Worm (Caenorhabditis elegans): ENCODE results near the gene Y53G8AR.5.

Y53G8AR.5 gene

DNA sequence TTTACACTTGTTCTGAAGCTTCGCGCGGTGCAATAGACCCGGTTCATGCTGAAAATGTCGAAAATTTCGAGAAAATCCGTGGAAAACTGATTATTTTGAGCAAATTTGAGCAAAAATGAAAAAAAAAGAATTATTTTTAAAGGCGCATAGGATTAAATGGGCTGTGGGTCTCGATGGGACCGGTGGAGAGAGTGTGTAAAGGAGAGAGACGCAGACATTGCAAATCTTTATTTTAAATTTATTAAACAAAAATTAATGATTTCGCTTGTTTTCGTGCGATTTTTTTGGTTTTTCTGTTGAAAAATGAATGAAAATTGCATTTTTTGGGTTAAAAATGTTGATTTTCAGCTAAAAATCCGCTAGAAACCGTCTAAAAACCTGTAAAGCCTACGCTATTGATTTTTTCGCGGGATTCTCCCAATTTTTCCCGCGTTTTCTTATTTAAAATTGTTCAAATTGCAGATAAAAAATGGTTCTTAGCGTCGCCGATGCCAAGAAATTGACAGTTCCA, 2.9 kb upstream of the Y53G8AR.5 start, which contains the start of the genes Y53G8AR.8 and Y53G8AR.6:
Y53G8AR.8 (minus strand) TSS at position 48 of the 511 bp plus-strand sequence.
Y53G8AR.6 (plus strand) TSS at position 461 of the 511 bp plus-strand sequence.
- TF ChIP-seq egl-5 (tag; optimal IDR thresholded peaks at IDR 0.05) = no peak
- TF ChIP-seq lin-15B (tag; optimal IDR thresholded peaks at IDR 0.05) = peak; percentile 3
- TF ChIP-seq tbx-2 (tag; optimal IDR thresholded peaks at IDR 0.05) = no peak
- peak; percentile 44 for TF ChIP-seq nfya-1 (tag; optimal IDR thresholded peaks at IDR 0.05; ENCODE audit: insufficient read depth)
- TF ChIP-seq pha-4 (tag; optimal IDR thresholded peaks at IDR 0.05) = peak; percentile 46
- peak; percentile 6 for TF ChIP-seq hmg-11 (tag; optimal IDR thresholded peaks at IDR 0.05)

DNA sequence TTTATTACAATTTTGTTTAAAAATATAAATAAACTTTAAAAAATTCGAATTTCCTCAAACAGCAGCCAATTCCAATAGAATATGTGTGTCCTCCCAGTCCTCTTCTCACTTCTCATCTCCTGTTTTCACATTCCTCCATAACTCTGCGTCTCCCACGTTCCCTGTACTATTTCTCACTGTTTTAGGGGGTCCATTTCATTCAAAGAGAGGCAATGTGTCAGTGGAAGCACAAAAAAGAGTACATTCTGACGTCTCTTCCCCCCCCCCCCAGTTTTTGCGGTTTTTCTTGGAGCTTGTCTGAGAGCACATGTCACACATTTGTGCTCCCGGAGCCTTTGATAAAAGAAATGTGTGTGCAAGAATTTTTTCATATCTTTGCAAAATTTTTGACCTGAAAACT, 7.3 kb downstream of the Y53G8AR.5 start:
- TF ChIP-seq ceh-28 (tag; optimal IDR thresholded peaks at IDR 0.05) (no peak), lin-39 (tag; optimal IDR thresholded peaks at IDR 0.05) (peak; percentile 51), nhr-25 (tag; optimal IDR thresholded peaks at IDR 0.05) (no peak), nfya-1 (tag; optimal IDR thresholded peaks at IDR 0.05; ENCODE audit: insufficient read depth) (peak; percentile 47), hmg-11 (tag; optimal IDR thresholded peaks at IDR 0.05) (no peak), egl-5 (tag; optimal IDR thresholded peaks at IDR 0.05) (peak; percentile 71)

DNA sequence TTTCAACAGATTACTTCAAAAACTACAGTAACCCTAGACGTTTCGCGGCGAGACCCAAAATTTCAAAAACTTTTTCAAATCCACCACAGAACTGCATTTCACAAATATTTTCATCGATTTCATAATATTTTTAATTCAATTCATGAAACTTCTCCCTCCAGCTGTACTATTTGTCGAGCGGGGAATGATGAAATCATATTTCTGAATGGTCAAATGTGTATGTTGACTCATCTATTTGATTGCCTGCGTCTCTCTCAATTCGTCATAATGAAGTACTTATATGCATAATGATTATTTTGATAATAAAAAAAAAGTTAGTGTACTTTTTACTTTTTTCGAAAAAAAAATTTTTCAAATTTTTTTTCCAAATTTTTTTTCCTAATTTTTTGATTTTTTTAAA, 9.1 kb downstream of the Y53G8AR.5 start:
- no peak for TF ChIP-seq daf-12 (tag; optimal IDR thresholded peaks at IDR 0.05)
- no peak for TF ChIP-seq ceh-82 (tag; optimal IDR thresholded peaks at IDR 0.05)
- peak; percentile 58 for TF ChIP-seq jun-1 (tag; optimal IDR thresholded peaks at IDR 0.05)
- TF ChIP-seq nhr-237 (tag; optimal IDR thresholded peaks at IDR 0.05) = no peak
- no peak for TF ChIP-seq tbx-2 (tag; optimal IDR thresholded peaks at IDR 0.05)
- no peak for TF ChIP-seq ZK546.5 (tag; optimal IDR thresholded peaks at IDR 0.05)
- peak; percentile 33 for TF ChIP-seq pqm-1 (tag; optimal IDR thresholded peaks at IDR 0.05)
- no peak for TF ChIP-seq lin-39 (tag; optimal IDR thresholded peaks at IDR 0.05)
- no peak for TF ChIP-seq elt-2 (tag; optimal IDR thresholded peaks at IDR 0.05)
- no peak for TF ChIP-seq unc-62 (GFP tag; optimal IDR thresholded peaks at IDR 0.05)
- TF ChIP-seq nhr-25 (tag; optimal IDR thresholded peaks at IDR 0.05) = no peak
- TF ChIP-seq ceh-9 (tag; optimal IDR thresholded peaks at IDR 0.05) = no peak
- no peak for TF ChIP-seq egl-5 (tag; optimal IDR thresholded peaks at IDR 0.05)
- no peak for TF ChIP-seq skn-1 (tag; optimal IDR thresholded peaks at IDR 0.05)
- no peak for TF ChIP-seq nhr-28 (tag; optimal IDR thresholded peaks at IDR 0.05)
- no peak for TF ChIP-seq elt-1 (tag; optimal IDR thresholded peaks at IDR 0.05)
- TF ChIP-seq sea-2 (GFP tag; optimal IDR thresholded peaks at IDR 0.05) = no peak
- no peak for TF ChIP-seq nhr-12 (tag; optimal IDR thresholded peaks at IDR 0.05)
- no peak for TF ChIP-seq nhr-43 (tag; optimal IDR thresholded peaks at IDR 0.05; ENCODE audit: poor library complexity, severe bottlenecking)
- TF ChIP-seq mdl-1 (tag; optimal IDR thresholded peaks at IDR 0.05) = no peak
- peak; percentile 41 for TF ChIP-seq fos-1 (tag; optimal IDR thresholded peaks at IDR 0.05)
- TF ChIP-seq fkh-10 (GFP tag; optimal IDR thresholded peaks at IDR 0.05) = no peak
- TF ChIP-seq fkh-2 (tag; optimal IDR thresholded peaks at IDR 0.05) = no peak
- no peak for TF ChIP-seq nfya-1 (tag; optimal IDR thresholded peaks at IDR 0.05; ENCODE audit: insufficient read depth)
- TF ChIP-seq pha-4 (tag; optimal IDR thresholded peaks at IDR 0.05) = peak; percentile 86
- TF ChIP-seq ceh-28 (tag; optimal IDR thresholded peaks at IDR 0.05) = no peak
- TF ChIP-seq ztf-4 (tag; optimal IDR thresholded peaks at IDR 0.05) = no peak

DNA sequence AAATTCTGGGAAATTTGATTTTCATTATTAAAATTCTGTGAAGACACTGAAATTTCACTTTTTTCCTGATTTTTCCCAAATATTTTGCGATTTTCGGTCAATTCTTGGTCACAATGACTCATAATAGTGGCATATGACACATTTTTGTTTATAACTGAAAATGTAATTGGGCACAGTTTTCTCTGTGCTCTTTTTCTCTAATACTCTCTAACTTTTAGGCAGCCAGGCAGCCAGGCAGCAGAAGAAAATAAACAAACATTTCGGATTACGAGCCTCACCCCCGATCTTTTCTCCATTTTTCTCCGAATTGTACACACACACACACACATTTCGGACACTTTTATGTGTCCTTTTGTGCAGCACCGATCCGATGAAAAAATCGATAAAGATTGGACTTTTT, 10.1 kb downstream of the Y53G8AR.5 start:
- TF ChIP-seq mml-1 (tag; optimal IDR thresholded peaks at IDR 0.05) = no peak
- peak; percentile 97 for TF ChIP-seq pha-4 (tag; optimal IDR thresholded peaks at IDR 0.05)

DNA sequence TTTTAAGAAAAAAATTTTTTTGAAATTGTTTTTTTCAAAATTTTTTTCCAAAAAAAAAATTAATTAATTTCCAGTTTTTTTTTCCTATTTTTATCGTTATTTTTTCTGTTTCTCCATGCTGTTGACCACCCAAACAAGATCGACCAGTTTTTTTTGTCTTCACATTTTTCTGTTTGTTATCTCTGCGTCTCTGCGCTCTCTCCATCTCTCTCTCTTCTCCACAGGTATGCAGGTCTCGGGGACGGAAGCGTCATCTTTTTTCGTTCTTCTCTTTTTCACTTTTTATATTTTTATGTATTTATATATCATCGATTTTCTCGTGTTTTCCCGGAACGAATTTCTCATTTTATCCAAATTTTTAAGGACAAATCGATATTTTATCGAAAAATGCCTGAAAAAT, 11.7 kb downstream of the Y53G8AR.5 start:
- no peak for TF ChIP-seq elt-2 (tag; optimal IDR thresholded peaks at IDR 0.05)
- TF ChIP-seq ceh-82 (tag; optimal IDR thresholded peaks at IDR 0.05) = no peak
- TF ChIP-seq sea-2 (GFP tag; optimal IDR thresholded peaks at IDR 0.05) = no peak
- TF ChIP-seq nhr-76 (tag; optimal IDR thresholded peaks at IDR 0.05) = no peak
- TF ChIP-seq aly-2 (tag; optimal IDR thresholded peaks at IDR 0.05) = no peak
- no peak for TF ChIP-seq skn-1 (tag; optimal IDR thresholded peaks at IDR 0.05)
- no peak for TF ChIP-seq nhr-28 (tag; optimal IDR thresholded peaks at IDR 0.05)
- TF ChIP-seq eor-1 (tag; optimal IDR thresholded peaks at IDR 0.05) = no peak
- TF ChIP-seq nfya-1 (tag; optimal IDR thresholded peaks at IDR 0.05; ENCODE audit: insufficient read depth) = peak; percentile 36
- no peak for TF ChIP-seq nhr-77 (tag; optimal IDR thresholded peaks at IDR 0.05)
- no peak for TF ChIP-seq elt-1 (tag; optimal IDR thresholded peaks at IDR 0.05)
- no peak for TF ChIP-seq mdl-1 (tag; optimal IDR thresholded peaks at IDR 0.05)
- TF ChIP-seq ztf-11 (tag; optimal IDR thresholded peaks at IDR 0.05) = no peak
- TF ChIP-seq ceh-9 (tag; optimal IDR thresholded peaks at IDR 0.05) = no peak
- TF ChIP-seq nhr-12 (tag; optimal IDR thresholded peaks at IDR 0.05) = no peak
- TF ChIP-seq unc-62 (GFP tag; optimal IDR thresholded peaks at IDR 0.05) = no peak
- TF ChIP-seq lin-15B (tag; optimal IDR thresholded peaks at IDR 0.05) = no peak
- TF ChIP-seq nhr-43 (tag; optimal IDR thresholded peaks at IDR 0.05; ENCODE audit: poor library complexity, severe bottlenecking) = no peak
- peak; percentile 59 for TF ChIP-seq pha-4 (tag; optimal IDR thresholded peaks at IDR 0.05)
- no peak for TF ChIP-seq elt-3 (tag; optimal IDR thresholded peaks at IDR 0.05)
- TF ChIP-seq lin-39 (tag; optimal IDR thresholded peaks at IDR 0.05) = no peak
- TF ChIP-seq egl-5 (tag; optimal IDR thresholded peaks at IDR 0.05) = peak; percentile 10
- no peak for TF ChIP-seq fkh-10 (GFP tag; optimal IDR thresholded peaks at IDR 0.05)
- no peak for TF ChIP-seq zag-1 (tag; optimal IDR thresholded peaks at IDR 0.05)
- peak; percentile 26 for TF ChIP-seq nhr-23 (tag; optimal IDR thresholded peaks at IDR 0.05)
- TF ChIP-seq nhr-25 (tag; optimal IDR thresholded peaks at IDR 0.05) = no peak
- TF ChIP-seq snpc-4 (tag; optimal IDR thresholded peaks at IDR 0.05) = no peak
- TF ChIP-seq pqm-1 (tag; optimal IDR thresholded peaks at IDR 0.05) = no peak
- no peak for TF ChIP-seq nhr-11 (tag; optimal IDR thresholded peaks at IDR 0.05)
- TF ChIP-seq hmg-11 (tag; optimal IDR thresholded peaks at IDR 0.05) = peak; percentile 37
- TF ChIP-seq egl-27 (tag; optimal IDR thresholded peaks at IDR 0.05) = no peak
